Worm (Caenorhabditis elegans): ENCODE data around the gene T13C5.3.

Gene T13C5.3

DNA sequence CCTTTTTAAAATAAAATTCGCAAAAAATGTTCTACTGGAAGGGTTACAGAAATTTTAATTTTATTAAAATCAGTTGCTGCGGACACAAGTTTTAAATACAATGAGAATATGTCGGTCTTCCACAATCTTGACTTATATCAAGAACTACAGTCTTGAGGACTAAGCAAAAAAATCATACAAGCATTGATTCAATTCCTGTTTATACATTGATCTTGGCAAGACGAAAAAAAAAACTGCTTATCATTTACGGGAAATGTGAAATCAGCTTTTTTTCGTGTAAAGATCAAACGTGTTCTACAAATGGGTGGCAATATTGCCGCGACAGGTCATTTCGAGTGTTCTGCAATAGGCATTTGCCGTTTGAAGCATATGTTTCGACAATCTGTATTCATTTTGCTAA is 6.4 kb downstream of the T13C5.3 start, which contains the start of gene T13C5.2:
TSS of gene T13C5.2 (plus strand) at position 301 of the 400 bp plus-strand sequence.
- TF ChIP-seq ceh-18 (tag; optimal IDR thresholded peaks at IDR 0.05): no peak
- no peak for TF ChIP-seq hlh-13 (GFP tag; optimal IDR thresholded peaks at IDR 0.05)
- TF ChIP-seq ama-1 (optimal IDR thresholded peaks at IDR 0.05): no peak
- no peak for TF ChIP-seq K02D7.2 (tag; optimal IDR thresholded peaks at IDR 0.05)
- no peak for TF ChIP-seq che-1 (tag; optimal IDR thresholded peaks at IDR 0.05)
- no peak for TF ChIP-seq hlh-6 (tag; optimal IDR thresholded peaks at IDR 0.05)
- no peak for TF ChIP-seq ceh-22 (tag; optimal IDR thresholded peaks at IDR 0.05)
- TF ChIP-seq ceh-24 (tag; optimal IDR thresholded peaks at IDR 0.05): no peak
- no peak for TF ChIP-seq fax-1 (tag; optimal IDR thresholded peaks at IDR 0.05)
- no peak for TF ChIP-seq pha-2 (tag; optimal IDR thresholded peaks at IDR 0.05)
- no peak for TF ChIP-seq nhr-11 (tag; optimal IDR thresholded peaks at IDR 0.05)
- TF ChIP-seq tbx-2 (tag; optimal IDR thresholded peaks at IDR 0.05): no peak
- TF ChIP-seq sdc-2 (tag; optimal IDR thresholded peaks at IDR 0.05): no peak
- no peak for TF ChIP-seq pha-4 (tag; optimal IDR thresholded peaks at IDR 0.05)
- TF ChIP-seq rnt-1 (tag; optimal IDR thresholded peaks at IDR 0.05): no peak
- TF ChIP-seq F13H6.1 (tag; optimal IDR thresholded peaks at IDR 0.05): no peak

- TF ChIP-seq ceh-2 (tag; optimal IDR thresholded peaks at IDR 0.05): no peak
- TF ChIP-seq nhr-11 (tag; optimal IDR thresholded peaks at IDR 0.05): no peak
- TF ChIP-seq gmeb-2 (tag; optimal IDR thresholded peaks at IDR 0.05): no peak
- no peak for TF ChIP-seq lim-6 (tag; optimal IDR thresholded peaks at IDR 0.05)
- no peak for TF ChIP-seq ceh-18 (tag; optimal IDR thresholded peaks at IDR 0.05)
- TF ChIP-seq unc-3 (GFP tag; conservative IDR thresholded peaks at IDR 0.05): no peak
- TF ChIP-seq unc-3 (tag; optimal IDR thresholded peaks at IDR 0.05): no peak
These were observed 9.5 kb downstream of the T13C5.3 start, which contains the start of gene T13C5.10 for ce11 chrX:6187848-6188247. T13C5.10 (plus strand) TSS chrX:6188148.

- TF ChIP-seq ceh-19 (GFP tag; optimal IDR thresholded peaks at IDR 0.05) (no peak), F13H6.1 (tag; optimal IDR thresholded peaks at IDR 0.05) (no peak), fax-1 (tag; optimal IDR thresholded peaks at IDR 0.05) (no peak)
These were observed 11.6 kb downstream of the T13C5.3 start, which contains the start of gene T13C5.9 for ce11 chrX:6189955-6190354. T13C5.9 (plus strand) TSS chrX:6190255.

DNA sequence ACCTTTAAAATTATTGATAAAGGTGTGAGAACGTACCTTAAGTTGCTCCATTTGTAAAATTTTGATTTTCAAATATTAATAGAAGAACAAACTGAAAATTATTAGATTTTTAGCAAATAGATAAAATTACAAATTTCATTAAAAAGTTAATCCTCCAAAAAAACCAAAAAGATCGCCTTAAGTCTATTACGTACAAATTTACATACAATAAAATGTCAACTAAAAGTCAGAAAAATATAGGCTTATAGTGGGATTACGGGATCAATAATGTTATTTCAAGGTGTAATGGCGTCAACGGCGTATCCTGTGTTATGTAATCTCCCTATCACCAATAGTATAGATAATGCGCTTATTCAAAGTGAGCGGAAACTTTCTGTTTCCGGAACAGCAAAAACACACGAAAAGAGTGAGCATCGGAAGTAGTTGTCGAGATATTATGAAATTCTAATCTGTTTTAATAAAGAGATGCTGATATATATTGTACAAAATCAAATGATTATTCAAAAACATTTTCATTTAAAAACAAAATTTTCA is 15.9 kb downstream of the T13C5.3 start, which contains the start of gene ceh-54:
TSS of gene ceh-54 (minus strand) at position 51 of the 534 bp plus-strand sequence.
- TF ChIP-seq hlh-30 (tag; optimal IDR thresholded peaks at IDR 0.05; ENCODE audit: insufficient read depth) (no peak), ztf-16 (tag; optimal IDR thresholded peaks at IDR 0.05) (no peak), fax-1 (tag; optimal IDR thresholded peaks at IDR 0.05) (no peak), unc-86 (tag; optimal IDR thresholded peaks at IDR 0.05) (no peak), ama-1 (optimal IDR thresholded peaks at IDR 0.05) (no peak), elt-4 (tag; optimal IDR thresholded peaks at IDR 0.05) (no peak), hlh-8 (tag; optimal IDR thresholded peaks at IDR 0.05) (no peak), pat-9 (tag; optimal IDR thresholded peaks at IDR 0.05) (no peak), ceh-6 (GFP tag; optimal IDR thresholded peaks at IDR 0.05) (no peak), eyg-1 (tag; optimal IDR thresholded peaks at IDR 0.05) (no peak), ceh-14 (tag; optimal IDR thresholded peaks at IDR 0.05) (no peak), pha-4 (tag; optimal IDR thresholded peaks at IDR 0.05) (no peak), ttx-3 (tag; optimal IDR thresholded peaks at IDR 0.05) (no peak), unc-3 (GFP tag; conservative IDR thresholded peaks at IDR 0.05) (no peak), unc-3 (tag; optimal IDR thresholded peaks at IDR 0.05) (no peak), unc-42 (tag; optimal IDR thresholded peaks at IDR 0.05) (no peak)

DNA sequence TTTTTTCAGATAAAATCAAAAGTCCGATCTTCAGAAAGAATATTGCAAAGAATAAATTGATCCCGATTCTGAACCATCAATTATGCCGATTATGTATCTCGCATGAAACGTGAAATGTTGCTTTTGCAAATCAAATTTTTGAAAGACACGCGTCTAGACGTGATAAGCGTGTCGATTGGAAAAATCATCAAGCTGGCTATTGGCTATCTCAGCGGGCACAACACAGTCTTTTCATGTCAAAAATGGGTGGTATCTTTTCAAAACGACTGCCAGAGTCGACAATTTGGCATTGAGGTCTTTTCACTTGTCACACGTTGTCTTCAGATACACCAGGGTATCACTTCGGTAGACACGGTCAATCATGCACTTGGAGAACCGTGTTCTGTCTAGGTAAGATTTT is 18.3 kb downstream of the T13C5.3 start, which contains the start of gene daf-9:
TSS of gene daf-9 (plus strand) at position 301 of the 400 bp plus-strand sequence.
- TF ChIP-seq dve-1 (tag; optimal IDR thresholded peaks at IDR 0.05) (no peak), nhr-11 (tag; optimal IDR thresholded peaks at IDR 0.05) (no peak), rnt-1 (tag; optimal IDR thresholded peaks at IDR 0.05) (no peak), ets-4 (tag; optimal IDR thresholded peaks at IDR 0.05) (no peak), ceh-2 (tag; optimal IDR thresholded peaks at IDR 0.05) (no peak)

Data from whole organism, late embryonic.